Worm (Caenorhabditis elegans) whole organism, late embryonic: ENCODE measurements around the gene ccg-1.

Experiments used
- ama-1 ChIP-seq: fragments of 150-350 bp; optimal IDR thresholded peaks from 2 replicates; lab custom pipeline; 2014
- dve-1 ChIP-seq: sonication (generic microtip); optimal IDR thresholded peaks from 2 replicates; lab custom pipeline; 2017; ENCODE audit warnings: antibody characterized with exemption, mild to moderate bottlenecking, missing genetic modification characterization, missing compliant biosample characterization
- elt-4 ChIP-seq: sonication (generic microtip); optimal IDR thresholded peaks from 2 replicates; lab custom pipeline; 2016; ENCODE audit warnings: missing genetic modification characterization, missing compliant biosample characterization
- fkh-10 ChIP-seq: fragments of 150-350 bp; optimal IDR thresholded peaks from 2 replicates; lab custom pipeline; 2014; ENCODE audit warnings: missing biosample characterization, missing genetic modification reagents, missing genetic modification characterization
- hlh-8 ChIP-seq: sonication (generic microtip); optimal IDR thresholded peaks from 2 replicates; lab custom pipeline; 2016; ENCODE audit warnings: missing genotype, missing genetic modification characterization, missing compliant biosample characterization
- npax-4 ChIP-seq: sonication (generic microtip); optimal IDR thresholded peaks from 2 replicates; lab custom pipeline; 2016; ENCODE audit warnings: missing genetic modification characterization, missing compliant biosample characterization
- tbx-7 ChIP-seq: sonication (generic microtip); optimal IDR thresholded peaks from 2 replicates; lab custom pipeline; 2016; ENCODE audit warnings: missing genotype, missing genetic modification characterization, missing compliant biosample characterization

- no peak for TF ChIP-seq ama-1 (lab: Kevin White, UChicago)
- no peak for TF ChIP-seq fkh-10 (GFP tag; lab: Kevin White, UChicago)
- no peak for TF ChIP-seq tbx-7
- TF ChIP-seq dve-1 (tag; lab: Kevin White, UChicago), result no peak
- no peak for TF ChIP-seq npax-4 (tag; lab: Kevin White, UChicago)
- no peak for TF ChIP-seq hlh-8 (tag; lab: Kevin White, UChicago)
- TF ChIP-seq elt-4 (tag; lab: Kevin White, UChicago), result no peak
Measured at ce11 chrIV:15315502-15315901, 39.9 kb upstream of the ccg-1 start.
